Fruit fly (Drosophila melanogaster) whole organism, embryonic: ENCODE data around the gene Pif1B.
A peak's percentile ranks its signal among the peaks of the same experiment; 100 is the strongest.

Experiments used
- Aef1 ChIP-seq: fragments of 200-800 bp; sonication (Bioruptor generic); IDR thresholded peaks from 3 replicates; pipeline ENCODE4 v1.3.6; 2022; ENCODE audit warnings: missing biosample characterization, missing genetic modification characterization
- B-H2 ChIP-seq: fragments of 200-800 bp; sonication (Bioruptor generic); optimal IDR thresholded peaks from 2 replicates; lab custom pipeline; 2018; ENCODE audit warnings: missing biosample characterization, mild to moderate bottlenecking, missing genetic modification characterization
- CG10366 ChIP-seq: fragments of 200-800 bp; sonication (Bioruptor generic); IDR thresholded peaks from 2 replicates; pipeline ENCODE4 v1.3.6; 2022; ENCODE audit warnings: missing biosample characterization, missing genetic modification characterization
- CG10462 ChIP-seq: fragments of 200-800 bp; sonication (Bioruptor generic); optimal IDR thresholded peaks from 2 replicates; lab custom pipeline; 2016; ENCODE audit warnings: missing biosample characterization, missing genetic modification characterization
- CG12744 ChIP-seq: fragments of 200-800 bp; sonication (Bioruptor generic); optimal IDR thresholded peaks from 2 replicates; lab custom pipeline; 2016; ENCODE audit warnings: missing biosample characterization, missing genetic modification characterization
- CG12769 ChIP-seq: fragments of 200-800 bp; sonication (Bioruptor generic); optimal IDR thresholded peaks from 2 replicates; lab custom pipeline; 2019; ENCODE audit warnings: missing biosample characterization, mild to moderate bottlenecking, missing genetic modification characterization, moderate library complexity
- CG12942 ChIP-seq: fragments of 200-800 bp; sonication (Bioruptor generic); optimal IDR thresholded peaks from 3 replicates; lab custom pipeline; 2016; ENCODE audit warnings: missing biosample characterization, missing genetic modification characterization
- CG14710 ChIP-seq: fragments of 200-800 bp; sonication (Bioruptor generic); optimal IDR thresholded peaks from 3 replicates; lab custom pipeline; 2019; ENCODE audit warnings: missing biosample characterization, mild to moderate bottlenecking, missing genetic modification characterization, moderate library complexity
- CG15269 ChIP-seq: fragments of 200-800 bp; sonication (Bioruptor generic); optimal IDR thresholded peaks from 2 replicates; lab custom pipeline; 2018; ENCODE audit warnings: missing biosample characterization, mild to moderate bottlenecking, missing genetic modification characterization, moderate library complexity
- CG1603 ChIP-seq: fragments of 200-800 bp; sonication (Bioruptor generic); optimal IDR thresholded peaks from 2 replicates; lab custom pipeline; 2019; ENCODE audit warnings: missing biosample characterization, mild to moderate bottlenecking, missing genetic modification characterization, moderate library complexity
- CG17359 ChIP-seq: fragments of 200-800 bp; sonication (Bioruptor generic); optimal IDR thresholded peaks from 3 replicates; lab custom pipeline; 2018; ENCODE audit warnings: missing biosample characterization, mild to moderate bottlenecking, missing genetic modification characterization, moderate library complexity
- CG2116 ChIP-seq: fragments of 200-800 bp; sonication (Bioruptor generic); optimal IDR thresholded peaks from 3 replicates; lab custom pipeline; 2018; ENCODE audit warnings: missing biosample characterization, mild to moderate bottlenecking, missing genetic modification characterization
- CG33213 ChIP-seq: fragments of 200-800 bp; sonication (Bioruptor generic); optimal IDR thresholded peaks from 3 replicates; lab custom pipeline; 2016; ENCODE audit warnings: missing biosample characterization, missing genetic modification characterization
- CG3838 ChIP-seq: fragments of 200-800 bp; sonication (Bioruptor generic); optimal IDR thresholded peaks from 3 replicates; lab custom pipeline; 2016; ENCODE audit warnings: missing biosample characterization, missing genetic modification characterization
- CG42726 ChIP-seq: fragments of 200-800 bp; sonication (Bioruptor generic); IDR thresholded peaks from 2 replicates; pipeline ENCODE4 v1.3.6; 2022; ENCODE audit warnings: missing biosample characterization, missing genetic modification characterization; ENCODE audit not compliant: partially characterized antibody
- CG6791 ChIP-seq: fragments of 200-800 bp; sonication (Bioruptor generic); IDR thresholded peaks from 3 replicates; pipeline ENCODE4 v1.3.6; 2022; ENCODE audit warnings: missing biosample characterization, missing genetic modification characterization; ENCODE audit not compliant: partially characterized antibody
- CG7372 ChIP-seq: fragments of 200-800 bp; sonication (Bioruptor generic); IDR thresholded peaks from 2 replicates; pipeline ENCODE4 v1.3.6; 2022; ENCODE audit warnings: missing biosample characterization, missing genetic modification characterization
- CG7786 ChIP-seq: fragments of 200-800 bp; sonication (Bioruptor generic); optimal IDR thresholded peaks from 2 replicates; lab custom pipeline; 2016; ENCODE audit warnings: missing biosample characterization, missing genetic modification characterization
- CG8290 ChIP-seq, 3 experiments: fragments of 200-800 bp; sonication (Bioruptor generic); optimal IDR thresholded peaks; 2 replicates each; lab custom pipeline; 2016 to 2019; ENCODE audit warnings: missing biosample characterization in 3 of 3, missing genetic modification characterization in 3 of 3, mild to moderate bottlenecking in 2 of 3, moderate library complexity in 1 of 3
- CG9817 ChIP-seq: fragments of 200-800 bp; sonication (Bioruptor generic); optimal IDR thresholded peaks from 2 replicates; lab custom pipeline; 2018; ENCODE audit warnings: missing biosample characterization, mild to moderate bottlenecking, missing genetic modification characterization, moderate library complexity
- Dip2 ChIP-seq: fragments of 200-800 bp; sonication (Bioruptor generic); IDR thresholded peaks from 2 replicates; pipeline ENCODE4 v1.3.6; 2022; ENCODE audit warnings: missing biosample characterization, missing genetic modification characterization
- Hand ChIP-seq: fragments of 200-800 bp; sonication (Bioruptor generic); optimal IDR thresholded peaks from 2 replicates; lab custom pipeline; 2017; ENCODE audit warnings: mild to moderate bottlenecking, missing biosample characterization, missing genetic modification reagents, missing genetic modification characterization
- Hr3 ChIP-seq: fragments of 200-800 bp; sonication (Bioruptor generic); optimal IDR thresholded peaks from 3 replicates; lab custom pipeline; 2016; ENCODE audit warnings: missing biosample characterization, missing genetic modification characterization
- Hr39 ChIP-seq: fragments of >200 bp; optimal IDR thresholded peaks from 2 replicates; lab custom pipeline; 2017
- Hr51 ChIP-seq, 2 experiments: fragments of 200-800 bp; sonication (Bioruptor generic); optimal IDR thresholded peaks; 2 replicates in 1 of 2; 3 replicates in 1 of 2; lab custom pipeline; 2016 to 2018; ENCODE audit warnings: missing biosample characterization in 2 of 2, missing genetic modification characterization in 2 of 2, mild to moderate bottlenecking in 1 of 2, moderate library complexity in 1 of 2
- Lpt ChIP-seq: fragments of >200 bp; optimal IDR thresholded peaks from 2 replicates; lab custom pipeline; 2018; ENCODE audit warnings: missing biosample characterization, missing genetic modification characterization
- NfI ChIP-seq: fragments of 200-800 bp; sonication (Bioruptor generic); optimal IDR thresholded peaks from 3 replicates; lab custom pipeline; 2018; ENCODE audit warnings: missing biosample characterization, mild to moderate bottlenecking, missing genetic modification characterization, moderate library complexity
- ara ChIP-seq: fragments of 200-800 bp; sonication (Bioruptor generic); IDR thresholded peaks from 2 replicates; pipeline ENCODE4 v1.3.6; 2022; ENCODE audit warnings: missing biosample characterization, missing genetic modification characterization
- bowl ChIP-seq: fragments of 200-800 bp; sonication (Bioruptor generic); IDR thresholded peaks from 2 replicates; pipeline ENCODE4 v1.3.6; 2022; ENCODE audit warnings: missing biosample characterization, missing genetic modification characterization
- caup ChIP-seq: fragments of 200-800 bp; sonication (Bioruptor generic); optimal IDR thresholded peaks from 3 replicates; lab custom pipeline; 2017; ENCODE audit warnings: missing biosample characterization, mild to moderate bottlenecking, missing genetic modification characterization, moderate library complexity; ENCODE audit not compliant: severe bottlenecking
- crc ChIP-seq: fragments of 200-800 bp; sonication (Bioruptor generic); optimal IDR thresholded peaks from 2 replicates; lab custom pipeline; 2016; ENCODE audit warnings: missing biosample characterization, missing genetic modification characterization
- cwo ChIP-seq: fragments of 200-800 bp; sonication (Bioruptor generic); optimal IDR thresholded peaks from 3 replicates; lab custom pipeline; 2017; ENCODE audit warnings: missing biosample characterization, missing genetic modification characterization, mild to moderate bottlenecking, moderate library complexity, missing genetic modification reagents
- dimm ChIP-seq: fragments of 200-800 bp; sonication (Bioruptor generic); IDR thresholded peaks from 2 replicates; pipeline ENCODE4 v1.3.6; 2022; ENCODE audit warnings: missing biosample characterization, missing genetic modification characterization
- dm ChIP-seq: fragments of 200-800 bp; sonication (Bioruptor generic); optimal IDR thresholded peaks from 3 replicates; lab custom pipeline; 2016; ENCODE audit warnings: missing biosample characterization, missing genetic modification characterization
- dpn ChIP-seq, 2 experiments: fragments of 200-800 bp; sonication (Bioruptor generic); optimal IDR thresholded peaks; 3 replicates each; lab custom pipeline; 2016; ENCODE audit warnings: missing biosample characterization in 2 of 2, missing genetic modification characterization in 2 of 2
- fd64A ChIP-seq: fragments of 200-800 bp; sonication (Bioruptor generic); optimal IDR thresholded peaks from 3 replicates; lab custom pipeline; 2018; ENCODE audit warnings: missing biosample characterization, mild to moderate bottlenecking, missing genetic modification characterization
- gro ChIP-seq: fragments of 200-800 bp; sonication (Bioruptor generic); optimal IDR thresholded peaks from 2 replicates; lab custom pipeline; 2016; ENCODE audit warnings: missing biosample characterization, missing genetic modification characterization
- mirr ChIP-seq: fragments of 200-800 bp; sonication (Bioruptor generic); optimal IDR thresholded peaks from 3 replicates; lab custom pipeline; 2018; ENCODE audit warnings: missing biosample characterization, mild to moderate bottlenecking, missing genetic modification characterization
- sc ChIP-seq, 3 experiments: fragments of >200 bp in 2 of 3; fragments of 200-800 bp in 1 of 3; sonication (Bioruptor generic) in 1 of 3; optimal IDR thresholded peaks; 2 replicates in 2 of 3; 3 replicates in 1 of 3; lab custom pipeline; 2017; ENCODE audit warnings: mild to moderate bottlenecking in 1 of 3, missing biosample characterization in 1 of 3, missing genetic modification characterization in 1 of 3, missing genetic modification reagents in 1 of 3
- sens ChIP-seq: fragments of 200-800 bp; sonication (Bioruptor generic); peaks from one replicate; lab custom pipeline; 2016; ENCODE audit warnings: missing biosample characterization, missing genetic modification characterization
- sens-2 ChIP-seq: fragments of 200-800 bp; sonication (Bioruptor generic); IDR thresholded peaks from 2 replicates; pipeline ENCODE4 v1.3.6; 2022; ENCODE audit warnings: missing biosample characterization, missing genetic modification characterization
- sr ChIP-seq: fragments of 200-800 bp; sonication (Bioruptor generic); IDR thresholded peaks from 3 replicates; pipeline ENCODE4 v1.3.6; 2022; ENCODE audit warnings: missing biosample characterization, missing genetic modification characterization
- ssp ChIP-seq: fragments of 200-800 bp; sonication (Bioruptor generic); IDR thresholded peaks from 2 replicates; pipeline ENCODE4 v1.3.6; 2022; ENCODE audit warnings: missing biosample characterization, missing genetic modification characterization
- stc ChIP-seq: fragments of 200-800 bp; sonication (Bioruptor generic); IDR thresholded peaks from 2 replicates; pipeline ENCODE4 v1.3.6; 2022; ENCODE audit warnings: missing biosample characterization, missing genetic modification characterization
- sug ChIP-seq: fragments of 200-800 bp; optimal IDR thresholded peaks from 2 replicates; lab custom pipeline; 2019; ENCODE audit warnings: missing biosample characterization, mild to moderate bottlenecking, missing genetic modification characterization, moderate library complexity
- tx ChIP-seq: fragments of 200-800 bp; sonication (Bioruptor generic); optimal IDR thresholded peaks from 2 replicates; lab custom pipeline; 2016; ENCODE audit warnings: missing biosample characterization, missing genetic modification characterization
- unc-4 ChIP-seq: fragments of 200-800 bp; sonication (Bioruptor generic); IDR thresholded peaks from 2 replicates; pipeline ENCODE4 v1.3.6; 2022; ENCODE audit warnings: missing biosample characterization, missing genetic modification characterization; ENCODE audit not compliant: partially characterized antibody
- zen2 ChIP-seq: fragments of 200-800 bp; sonication (Bioruptor generic); IDR thresholded peaks from 3 replicates; pipeline ENCODE4 v1.3.6; 2022; ENCODE audit warnings: missing biosample characterization, missing genetic modification characterization; ENCODE audit not compliant: partially characterized antibody

Pif1B gene

dm6 chr3R:8810397-8811184, 9.6 kb upstream of the Pif1B start (continued):
- peak; percentile 93 for TF ChIP-seq caup
- peak; percentile 91 for TF ChIP-seq CG17359 (tag; lab: Kevin White, UChicago)
- no peak for TF ChIP-seq Lpt

- TF ChIP-seq CG10462 (GFP tag; lab: Kevin White, UChicago) (no peak), CG12942 (GFP tag; lab: Kevin White, UChicago) (no peak), CG7372 (GFP tag; lab: Robert Waterston, UW) (no peak), dpn (GFP tag; optimal IDR thresholded peaks at IDR 0.05; lab: Kevin White, UChicago) (no peak), sug (tag; lab: Kevin White, UChicago) (peak; percentile 54), sens-2 (GFP tag; lab: Robert Waterston, UW) (no peak), dimm (GFP tag; lab: Robert Waterston, UW) (no peak), sr (no peak), CG3838 (GFP tag; lab: Kevin White, UChicago) (no peak), CG8290 (GFP tag; optimal IDR thresholded peaks at IDR 0.05; lab: Kevin White, UChicago) (no peak), CG8290 (tag; optimal IDR thresholded peaks at IDR 0.05; lab: Kevin White, UChicago) (peak in 1 of 2 experiments; percentile 24), ssp (GFP tag; lab: Robert Waterston, UW) (no peak), B-H2 (GFP tag; lab: Kevin White, UChicago) (peak; percentile 16), CG33213 (GFP tag; lab: Kevin White, UChicago) (no peak), sc (optimal IDR thresholded peaks at IDR 0.05; lab: Kevin White, UChicago) (no peak), sc (GFP tag; optimal IDR thresholded peaks at IDR 0.05; lab: Kevin White, UChicago) (no peak), dm (GFP tag; lab: Kevin White, UChicago) (no peak), ara (GFP tag; lab: Robert Waterston, UW) (no peak), CG7786 (no peak), CG12769 (tag; lab: Kevin White, UChicago) (peak; percentile 20), mirr (peak; percentile 57), CG6791 (no peak), Hr51 (GFP tag; optimal IDR thresholded peaks at IDR 0.05; lab: Kevin White, UChicago) (no peak), crc (no peak), gro (GFP tag; lab: Kevin White, UChicago) (peak; percentile 27), Hr3 (GFP tag; lab: Kevin White, UChicago) (no peak), CG9817 (tag; lab: Kevin White, UChicago) (no peak), CG14710 (tag; lab: Kevin White, UChicago) (no peak), tx (GFP tag; lab: Kevin White, UChicago) (no peak), Dip2 (GFP tag; lab: Robert Waterston, UW) (no peak), Hand (GFP tag; lab: Kevin White, UChicago) (no peak), CG10366 (GFP tag; lab: Robert Waterston, UW) (no peak), sens (no peak), unc-4 (no peak), cwo (GFP tag; lab: Kevin White, UChicago) (peak; percentile 91), Hr39 (lab: Kevin White, UChicago) (no peak), bowl (GFP tag; lab: Robert Waterston, UW) (no peak), CG12744 (GFP tag; lab: Kevin White, UChicago) (no peak), CG42726 (GFP tag; lab: Robert Waterston, UW) (no peak), CG1603 (tag; lab: Kevin White, UChicago) (no peak), stc (GFP tag; lab: Robert Waterston, UW) (no peak), Aef1 (GFP tag; lab: Robert Waterston, UW) (no peak), zen2 (GFP tag; lab: Robert Waterston, UW) (no peak), CG15269 (tag; lab: Kevin White, UChicago) (no peak), NfI (GFP tag; lab: Kevin White, UChicago) (no peak), fd64A (GFP tag; lab: Kevin White, UChicago) (no peak), CG2116 (GFP tag; lab: Kevin White, UChicago) (no peak)
Measured at dm6 chr3R:8809712-8810111, 8.7 kb upstream of the Pif1B start.
